Fruit fly (Drosophila melanogaster): Measurements from ENCODE around the gene CG14963.

DNA sequence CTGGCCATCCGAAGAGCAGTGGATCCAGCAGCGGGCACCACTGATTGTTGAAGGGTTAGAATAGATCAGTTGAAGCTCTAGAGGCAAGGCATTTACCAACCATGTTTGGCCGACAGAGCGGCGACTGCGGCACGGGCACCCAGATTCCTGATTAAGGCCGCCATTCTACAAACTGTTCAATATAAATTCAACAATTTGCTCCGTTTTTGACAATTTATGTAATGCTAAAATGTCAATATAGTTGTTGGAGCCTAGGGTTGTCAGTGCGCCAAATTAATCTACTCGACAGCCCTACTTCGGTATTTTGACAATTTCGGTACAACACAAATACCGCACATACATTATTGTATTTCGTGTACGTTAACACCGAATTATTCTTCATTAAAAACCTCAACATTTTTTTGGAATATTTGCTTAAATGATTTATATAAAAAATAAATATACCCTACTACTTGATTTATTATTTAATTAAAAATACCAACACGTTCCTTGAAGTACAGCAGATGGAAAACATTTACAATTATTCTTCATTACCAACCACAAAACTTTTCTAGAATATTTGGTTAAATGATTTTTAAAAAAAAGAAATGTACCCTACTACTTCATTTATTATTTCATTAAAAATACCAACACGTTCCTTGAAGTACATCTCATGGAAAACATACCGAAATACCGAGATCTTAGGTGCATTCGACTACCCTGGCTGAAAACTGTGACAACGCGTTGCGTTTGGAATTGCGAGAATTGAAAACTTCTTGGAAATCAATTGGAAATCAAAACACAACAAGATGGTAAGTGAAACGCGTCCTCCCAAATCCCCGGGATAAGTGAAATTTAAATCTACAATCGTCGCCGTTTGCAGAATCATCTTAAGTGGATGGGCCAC, 12.8 kb downstream of the CG14963 start, which contains the start of the genes ND-30 and CG15812:
- no peak for TF ChIP-seq CTCF (optimal IDR thresholded peaks at IDR 0.05)
- TF ChIP-seq CG8478 (optimal IDR thresholded peaks at IDR 0.05): no peak

Measured in S2 (cell line).